Fruit fly (Drosophila melanogaster) whole organism, embryonic: ENCODE measurements around the gene pont.

Experiments used
- B-H1 ChIP-seq: fragments of 200-800 bp; sonication (Bioruptor generic); IDR thresholded peaks from 3 replicates; pipeline ENCODE4 v1.3.6; 2022; ENCODE audit warnings: missing biosample characterization, missing genetic modification characterization
- CG15479 ChIP-seq: fragments of 200-800 bp; sonication (Bioruptor generic); optimal IDR thresholded peaks from 3 replicates; lab custom pipeline; 2019; ENCODE audit warnings: missing biosample characterization, mild to moderate bottlenecking, missing genetic modification characterization, moderate library complexity
- CG2199 ChIP-seq: fragments of 200-800 bp; sonication (Bioruptor generic); IDR thresholded peaks from 3 replicates; pipeline ENCODE4 v1.3.6; 2022; ENCODE audit warnings: missing biosample characterization, missing genetic modification characterization
- CG32772 ChIP-seq: fragments of 200-800 bp; sonication (Bioruptor generic); IDR thresholded peaks from 2 replicates; pipeline ENCODE4 v1.3.6; 2022; ENCODE audit warnings: missing biosample characterization, missing genetic modification characterization
- CG4424 ChIP-seq: fragments of 200-800 bp; sonication (Bioruptor generic); optimal IDR thresholded peaks from 3 replicates; lab custom pipeline; 2016; ENCODE audit warnings: missing biosample characterization, missing genetic modification characterization
- Hr39 ChIP-seq: fragments of >200 bp; optimal IDR thresholded peaks from 2 replicates; lab custom pipeline; 2017
- Meics ChIP-seq: fragments of 200-800 bp; sonication (Bioruptor generic); optimal IDR thresholded peaks from 2 replicates; lab custom pipeline; 2017; ENCODE audit warnings: missing biosample characterization, mild to moderate bottlenecking, missing genetic modification characterization
- Myb ChIP-seq: fragments of 200-800 bp; sonication (Bioruptor generic); optimal IDR thresholded peaks from 2 replicates; lab custom pipeline; 2016; ENCODE audit warnings: missing biosample characterization, missing genetic modification characterization
- Sox102F ChIP-seq: fragments of 200-800 bp; sonication (Bioruptor generic); optimal IDR thresholded peaks from 2 replicates; lab custom pipeline; 2018; ENCODE audit warnings: missing biosample characterization, mild to moderate bottlenecking, missing genetic modification characterization, moderate library complexity
- shn ChIP-seq: fragments of 200-800 bp; sonication (Bioruptor generic); optimal IDR thresholded peaks from 3 replicates; lab custom pipeline; 2016; ENCODE audit warnings: missing biosample characterization, missing genetic modification characterization

DNA sequence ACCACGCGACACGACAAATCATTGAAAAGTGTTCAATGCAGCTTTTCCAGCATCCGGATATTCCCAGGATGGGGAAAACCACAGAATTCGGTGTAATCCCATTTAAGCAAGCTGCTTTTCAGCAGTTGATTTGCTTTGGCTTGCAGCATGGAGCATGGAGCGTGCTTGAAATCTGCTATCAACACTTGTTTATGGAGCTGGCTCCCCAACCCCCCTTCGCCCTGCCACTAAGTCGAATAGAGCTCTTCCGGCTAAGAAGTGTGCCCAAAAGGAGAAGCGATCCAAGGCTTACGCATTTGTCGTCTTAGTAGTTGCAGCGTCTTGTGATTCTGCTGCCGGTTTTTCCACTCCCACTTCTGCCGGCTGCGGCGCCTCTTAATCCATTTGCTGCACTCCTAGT, 12.4 kb downstream of the pont start:
- TF ChIP-seq CG32772 (GFP tag; lab: Robert Waterston, UW), result no peak
- no peak for TF ChIP-seq CG15479 (GFP tag; lab: Kevin White, UChicago)
- TF ChIP-seq CG2199 (GFP tag; lab: Robert Waterston, UW), result no peak
- no peak for TF ChIP-seq Hr39 (lab: Kevin White, UChicago)
- no peak for TF ChIP-seq Meics (GFP tag; lab: Kevin White, UChicago)
- TF ChIP-seq shn (GFP tag; lab: Kevin White, UChicago), result no peak
- TF ChIP-seq CG4424 (GFP tag; lab: Kevin White, UChicago), result no peak
- TF ChIP-seq Sox102F (GFP tag; lab: Kevin White, UChicago), result no peak
- no peak for TF ChIP-seq B-H1 (GFP tag; lab: Robert Waterston, UW)
- TF ChIP-seq Myb (GFP tag; lab: Kevin White, UChicago), result no peak
